Worm (Caenorhabditis elegans) whole organism, young adult: ENCODE data around the gene cyp-14A1.

Experiments
- B0019.2 ChIP-seq: fragments of 200-800 bp; sonication (Bioruptor generic); conservative IDR thresholded peaks from 2 replicates; pipeline ENCODE4 v1.3.6; 2022; ENCODE audit warnings: missing genetic modification reagents, missing genetic modification characterization, missing compliant biosample characterization
- B0035.1 ChIP-seq: sonication (generic microtip); optimal IDR thresholded peaks from 2 replicates; lab custom pipeline; 2016; ENCODE audit warnings: missing genetic modification characterization, mild to moderate bottlenecking, missing compliant biosample characterization, missing genotype, missing genetic modification reagents
- C17E4.6 ChIP-seq: fragments of 200-800 bp; sonication (Bioruptor generic); IDR thresholded peaks from 2 replicates; pipeline ENCODE4 v1.3.6; 2022; ENCODE audit warnings: missing genetic modification reagents, missing genetic modification characterization, missing compliant biosample characterization
- D2030.7 ChIP-seq: fragments of 200-800 bp; sonication (Bioruptor generic); IDR thresholded peaks from 2 replicates; pipeline ENCODE4 v1.3.6; 2022; ENCODE audit warnings: missing genetic modification reagents, missing genetic modification characterization, missing compliant biosample characterization
- F22D6.2 ChIP-seq: sonication (generic microtip); optimal IDR thresholded peaks from 2 replicates; lab custom pipeline; 2016; ENCODE audit warnings: mild to moderate bottlenecking, missing genetic modification characterization, missing compliant biosample characterization
- F52B5.7 ChIP-seq: sonication (generic microtip); optimal IDR thresholded peaks from 2 replicates; lab custom pipeline; 2016; ENCODE audit warnings: mild to moderate bottlenecking, missing genetic modification characterization, missing compliant biosample characterization
- K11D2.4 ChIP-seq: fragments of 200-800 bp; sonication (Bioruptor generic); IDR thresholded peaks from 2 replicates; pipeline ENCODE4 v1.3.6; 2022; ENCODE audit warnings: missing genetic modification reagents, missing genetic modification characterization, missing compliant biosample characterization
- K12H6.12 ChIP-seq: fragments of 200-800 bp; sonication (Bioruptor generic); optimal IDR thresholded peaks from 2 replicates; lab custom pipeline; 2018; ENCODE audit warnings: mild to moderate bottlenecking, missing genetic modification characterization, missing compliant biosample characterization
- T07F8.4 ChIP-seq: sonication (generic microtip); optimal IDR thresholded peaks from 2 replicates; lab custom pipeline; 2016; ENCODE audit warnings: mild to moderate bottlenecking, missing genetic modification characterization, moderate library complexity, missing compliant biosample characterization
- Y53G8AR.9 ChIP-seq: fragments of 200-800 bp; sonication (Bioruptor generic); conservative IDR thresholded peaks from 2 replicates; pipeline ENCODE4 v1.3.6; 2022; ENCODE audit warnings: missing genetic modification reagents, missing genetic modification characterization, missing compliant biosample characterization
- Y67H2A.10 ChIP-seq: fragments of 200-800 bp; sonication (Bioruptor generic); conservative IDR thresholded peaks from 2 replicates; pipeline ENCODE4 v1.3.6; 2022; ENCODE audit warnings: missing genetic modification reagents, missing genetic modification characterization, missing compliant biosample characterization
- Y95B8A.8 ChIP-seq: fragments of 200-800 bp; sonication (Bioruptor generic); IDR thresholded peaks from 2 replicates; pipeline ENCODE4 v1.3.6; 2022; ENCODE audit warnings: missing genetic modification reagents, missing genetic modification characterization, missing compliant biosample characterization
- akir-1 ChIP-seq: fragments of 200-800 bp; sonication (Bioruptor generic); optimal IDR thresholded peaks from 2 replicates; lab custom pipeline; 2018; ENCODE audit warnings: mild to moderate bottlenecking, missing genetic modification characterization, moderate library complexity, missing compliant biosample characterization
- ama-1 ChIP-seq, 3 experiments: fragments of 150-350 bp in 1 of 3; sonication (generic microtip) in 2 of 3; optimal IDR thresholded peaks; 2 replicates each; lab custom pipeline; 2014 to 2018; ENCODE audit warnings: missing biosample characterization in 2 of 3, missing genetic modification characterization in 2 of 3, missing genetic modification reagents in 2 of 3
- aptf-3 ChIP-seq: fragments of 200-800 bp; sonication (Bioruptor generic); IDR thresholded peaks from 2 replicates; pipeline ENCODE4 v1.3.6; 2022; ENCODE audit warnings: missing genetic modification characterization, missing compliant biosample characterization
- attf-5 ChIP-seq: fragments of 200-800 bp; sonication (Bioruptor generic); optimal IDR thresholded peaks from 2 replicates; lab custom pipeline; 2018; ENCODE audit warnings: mild to moderate bottlenecking, missing genetic modification characterization, missing compliant biosample characterization
- ceh-27 ChIP-seq: fragments of 200-800 bp; sonication (Bioruptor generic); optimal IDR thresholded peaks from 2 replicates; lab custom pipeline; 2018; ENCODE audit warnings: mild to moderate bottlenecking, missing genetic modification characterization, moderate library complexity, missing compliant biosample characterization
- ceh-40 ChIP-seq: fragments of 200-800 bp; sonication (Bioruptor generic); IDR thresholded peaks from 2 replicates; pipeline ENCODE4 v1.3.6; 2022; ENCODE audit warnings: missing genetic modification characterization, missing compliant biosample characterization
- die-1 ChIP-seq: sonication (generic microtip); optimal IDR thresholded peaks from 2 replicates; lab custom pipeline; 2016; ENCODE audit warnings: missing genotype, mild to moderate bottlenecking, missing genetic modification characterization, missing compliant biosample characterization
- dox-1 ChIP-seq: fragments of 200-800 bp; sonication (Bioruptor generic); IDR thresholded peaks from 2 replicates; pipeline ENCODE4 v1.3.6; 2022; ENCODE audit warnings: missing genetic modification reagents, missing genetic modification characterization, missing compliant biosample characterization
- dpff-1 ChIP-seq: sonication (generic microtip); optimal IDR thresholded peaks from 2 replicates; lab custom pipeline; 2017; ENCODE audit warnings: mild to moderate bottlenecking, missing genetic modification characterization, missing compliant biosample characterization
- efl-1 ChIP-seq: fragments of 150-350 bp; optimal IDR thresholded peaks from 2 replicates; lab custom pipeline; 2014; ENCODE audit warnings: missing biosample characterization, missing genetic modification reagents, missing genetic modification characterization
- egl-44 ChIP-seq: fragments of 200-800 bp; sonication (Bioruptor generic); IDR thresholded peaks from 2 replicates; pipeline ENCODE4 v1.3.6; 2022; ENCODE audit warnings: missing genetic modification reagents, missing genetic modification characterization, missing compliant biosample characterization
- gei-17 ChIP-seq: fragments of 200-800 bp; sonication (Bioruptor generic); optimal IDR thresholded peaks from 2 replicates; lab custom pipeline; 2018; ENCODE audit warnings: mild to moderate bottlenecking, missing genetic modification characterization, missing compliant biosample characterization
- him-1 ChIP-seq: sonication (generic microtip); optimal IDR thresholded peaks from 2 replicates; lab custom pipeline; 2016; ENCODE audit warnings: missing genotype, missing genetic modification reagents, missing genetic modification characterization, missing compliant biosample characterization
- hlh-12 ChIP-seq: sonication (generic microtip); optimal IDR thresholded peaks from 2 replicates; lab custom pipeline; 2016; ENCODE audit warnings: missing genetic modification characterization, missing compliant biosample characterization
- hmg-20 ChIP-seq: fragments of 200-800 bp; sonication (Bioruptor generic); IDR thresholded peaks from 2 replicates; pipeline ENCODE4 v1.3.6; 2022; ENCODE audit warnings: missing genetic modification reagents, missing genetic modification characterization, missing compliant biosample characterization
- hrde-1 ChIP-seq: sonication (generic microtip); optimal IDR thresholded peaks from 2 replicates; lab custom pipeline; 2016; ENCODE audit warnings: missing genetic modification characterization, mild to moderate bottlenecking, missing compliant biosample characterization, moderate library complexity, missing genotype, missing genetic modification reagents, borderline replicate concordance
- hsf-1 ChIP-seq: fragments of 200-800 bp; sonication (Bioruptor generic); IDR thresholded peaks from 2 replicates; pipeline ENCODE4 v1.3.6; 2022; ENCODE audit warnings: missing genetic modification reagents, missing genetic modification characterization, missing compliant biosample characterization
- lag-1 ChIP-seq: fragments of 200-800 bp; sonication (Bioruptor generic); IDR thresholded peaks from 2 replicates; pipeline ENCODE4 v1.3.6; 2022; ENCODE audit warnings: missing genetic modification reagents, missing genetic modification characterization, missing compliant biosample characterization
- lin-35 ChIP-seq, 3 experiments: fragments of 150-350 bp in 2 of 3; sonication (generic microtip) in 1 of 3; optimal IDR thresholded peaks; 2 replicates each; lab custom pipeline; 2014 to 2018; ENCODE audit warnings: missing biosample characterization in 3 of 3, missing genetic modification characterization in 3 of 3, missing genetic modification reagents in 3 of 3
- lin-40 ChIP-seq: sonication (generic microtip); optimal IDR thresholded peaks from 2 replicates; lab custom pipeline; 2016; ENCODE audit warnings: missing genetic modification characterization, mild to moderate bottlenecking, missing compliant biosample characterization, missing genotype, missing genetic modification reagents
- lir-1 ChIP-seq: fragments of 200-800 bp; sonication (Bioruptor generic); conservative IDR thresholded peaks from 2 replicates; pipeline ENCODE4 v1.3.6; 2022; ENCODE audit warnings: missing genetic modification reagents, missing genetic modification characterization, missing compliant biosample characterization
- lsl-1 ChIP-seq: fragments of 200-800 bp; sonication (Bioruptor generic); optimal IDR thresholded peaks from 2 replicates; lab custom pipeline; 2018; ENCODE audit warnings: mild to moderate bottlenecking, missing genetic modification characterization, moderate library complexity, missing compliant biosample characterization
- madf-8 ChIP-seq: fragments of 200-800 bp; sonication (Bioruptor generic); conservative IDR thresholded peaks from 2 replicates; pipeline ENCODE4 v1.3.6; 2022; ENCODE audit warnings: missing genetic modification reagents, missing genetic modification characterization, missing compliant biosample characterization
- mxl-1 ChIP-seq: sonication (generic microtip); optimal IDR thresholded peaks from 2 replicates; lab custom pipeline; 2016; ENCODE audit warnings: missing genetic modification characterization, missing compliant biosample characterization
- nfya-2 ChIP-seq: fragments of 200-800 bp; sonication (Bioruptor generic); IDR thresholded peaks from 2 replicates; pipeline ENCODE4 v1.3.6; 2022; ENCODE audit warnings: missing genetic modification reagents, missing genetic modification characterization, missing compliant biosample characterization
- nhr-80 ChIP-seq: sonication (generic microtip); optimal IDR thresholded peaks from 2 replicates; lab custom pipeline; 2016; ENCODE audit warnings: missing genetic modification characterization, missing compliant biosample characterization
- rec-8 ChIP-seq, 2 experiments: sonication (generic microtip); optimal IDR thresholded peaks; 2 replicates each; lab custom pipeline; 2016; ENCODE audit warnings: mild to moderate bottlenecking in 2 of 2, missing genetic modification characterization in 2 of 2, missing genetic modification reagents in 2 of 2, missing genotype in 2 of 2, missing biosample characterization in 1 of 2, missing compliant biosample characterization in 1 of 2, moderate library complexity in 1 of 2
- snpc-4 ChIP-seq, 5 experiments: fragments of 150-350 bp in 1 of 5; sonication (generic microtip) in 4 of 5; optimal IDR thresholded peaks; 2 replicates each; lab custom pipeline; 2014 to 2018; ENCODE audit warnings: missing genetic modification characterization in 5 of 5, missing biosample characterization in 3 of 5, antibody characterized with exemption in 2 of 5, mild to moderate bottlenecking in 2 of 5, missing compliant biosample characterization in 2 of 5, missing genotype in 2 of 5, moderate library complexity in 2 of 5, missing genetic modification reagents in 1 of 5
- somi-1 ChIP-seq: fragments of 200-800 bp; sonication (Bioruptor generic); optimal IDR thresholded peaks from 2 replicates; lab custom pipeline; 2018; ENCODE audit warnings: mild to moderate bottlenecking, missing genetic modification characterization, missing compliant biosample characterization
- unc-62 ChIP-seq: fragments of 150-350 bp; optimal IDR thresholded peaks from 2 replicates; lab custom pipeline; 2014; ENCODE audit warnings: missing biosample characterization, missing genetic modification reagents, missing genetic modification characterization
- zfh-2 ChIP-seq: fragments of 200-800 bp; sonication (Bioruptor generic); conservative IDR thresholded peaks from 2 replicates; pipeline ENCODE4 v1.3.6; 2022; ENCODE audit warnings: missing genetic modification reagents, missing genetic modification characterization, missing compliant biosample characterization
- ztf-25 ChIP-seq: fragments of 200-800 bp; sonication (Bioruptor generic); IDR thresholded peaks from 2 replicates; pipeline ENCODE4 v1.3.6; 2022; ENCODE audit warnings: missing genetic modification reagents, missing genetic modification characterization, missing compliant biosample characterization
- ztf-26 ChIP-seq: sonication (generic microtip); optimal IDR thresholded peaks from 2 replicates; lab custom pipeline; 2017; ENCODE audit warnings: missing genetic modification characterization, missing compliant biosample characterization
- ztf-3 ChIP-seq: fragments of 200-800 bp; sonication (Bioruptor generic); optimal IDR thresholded peaks from 2 replicates; lab custom pipeline; 2018; ENCODE audit warnings: mild to moderate bottlenecking, missing genetic modification characterization, missing compliant biosample characterization
- ztf-6 ChIP-seq: fragments of 200-800 bp; sonication (Bioruptor generic); IDR thresholded peaks from 2 replicates; pipeline ENCODE4 v1.3.6; 2022; ENCODE audit warnings: missing genetic modification reagents, missing genetic modification characterization, missing compliant biosample characterization

cyp-14A1 gene

ce11 chrX:13264550-13264949 is 2.6 kb downstream of the cyp-14A1 start:
- TF ChIP-seq snpc-4 (GFP tag; optimal IDR thresholded peaks at IDR 0.05; lab: Kevin White, UChicago) = no peak
- peak in 3 of 4 experiments; percentile 49 to 71 (median 71) for TF ChIP-seq snpc-4 (tag; optimal IDR thresholded peaks at IDR 0.05; lab: Kevin White, UChicago)
- TF ChIP-seq ceh-27 (GFP tag; lab: Kevin White, UChicago) = peak; percentile 45
- no peak for TF ChIP-seq ama-1 (optimal IDR thresholded peaks at IDR 0.05; lab: Kevin White, UChicago)
- TF ChIP-seq ama-1 (GFP tag; optimal IDR thresholded peaks at IDR 0.05; lab: Kevin White, UChicago) = no peak
- peak; percentile 63; the same call in 1 of the 2 replicates for TF ChIP-seq lir-1
- TF ChIP-seq B0035.1 (tag; lab: Kevin White, UChicago) = peak; percentile 53
- no peak; the same call in none of the 2 replicates for TF ChIP-seq dox-1 (GFP tag; lab: Robert Waterston, UW)
- 0 out of 2 replicates have a peak, but pooled peaks have one; percentile 38 for TF ChIP-seq Y53G8AR.9
- 0 out of 2 replicates have a peak, but pooled peaks have one; percentile 21 for TF ChIP-seq madf-8
- TF ChIP-seq zfh-2 (GFP tag; lab: Robert Waterston, UW) = no peak
- TF ChIP-seq hlh-12 (tag; lab: Kevin White, UChicago) = peak; percentile 41
- 0 out of 2 replicates have a peak, but pooled peaks have one; percentile 14 for TF ChIP-seq lag-1 (GFP tag; lab: Robert Waterston, UW)
- TF ChIP-seq rec-8 (tag; optimal IDR thresholded peaks at IDR 0.05; lab: Kevin White, UChicago) = peak; percentile 44 to 68
- peak; percentile 61 for TF ChIP-seq hrde-1 (tag; lab: Kevin White, UChicago)
- peak; percentile 89 for TF ChIP-seq die-1 (tag; lab: Kevin White, UChicago)
- no peak for TF ChIP-seq unc-62 (GFP tag; lab: Kevin White, UChicago)
- no peak for TF ChIP-seq lsl-1
- TF ChIP-seq attf-5 (GFP tag; lab: Kevin White, UChicago) = no peak
- peak in 1 of 3 experiments; percentile 20 for TF ChIP-seq lin-35 (GFP tag; optimal IDR thresholded peaks at IDR 0.05; lab: Kevin White, UChicago)
- TF ChIP-seq D2030.7 (GFP tag; lab: Robert Waterston, UW) = peak; percentile 54
- TF ChIP-seq somi-1 (GFP tag; lab: Kevin White, UChicago) = peak; percentile 55
- peak; percentile 76 for TF ChIP-seq lin-40 (tag; lab: Kevin White, UChicago)
- peak; percentile 79; the same call in 1 of the 2 replicates for TF ChIP-seq aptf-3 (GFP tag; lab: Robert Waterston, UW)
- peak; percentile 42 for TF ChIP-seq T07F8.4 (tag; lab: Kevin White, UChicago)
- no peak for TF ChIP-seq hsf-1 (GFP tag; lab: Robert Waterston, UW)
- TF ChIP-seq egl-44 = peak; percentile 83
- TF ChIP-seq gei-17 (GFP tag; lab: Kevin White, UChicago) = peak; percentile 60
- TF ChIP-seq ztf-26 (tag; lab: Kevin White, UChicago) = no peak
- no peak for TF ChIP-seq nfya-2 (GFP tag; lab: Robert Waterston, UW)
- TF ChIP-seq ztf-6 (GFP tag; lab: Robert Waterston, UW) = no peak
- peak; percentile 78 for TF ChIP-seq mxl-1
- peak; percentile 66 for TF ChIP-seq K11D2.4 (GFP tag; lab: Robert Waterston, UW)
- no peak for TF ChIP-seq efl-1
- peak; percentile 66; the same call in 1 of the 2 replicates for TF ChIP-seq ceh-40 (GFP tag; lab: Robert Waterston, UW)
- peak; percentile 33 for TF ChIP-seq F22D6.2 (tag; lab: Kevin White, UChicago)
- TF ChIP-seq nhr-80 (tag; lab: Kevin White, UChicago) = peak; percentile 34
- peak; percentile 39 for TF ChIP-seq K12H6.12 (tag; lab: Kevin White, UChicago)
- TF ChIP-seq F52B5.7 = peak; percentile 68
- peak; percentile 80; the same call in 1 of the 2 replicates for TF ChIP-seq ztf-25 (GFP tag; lab: Robert Waterston, UW)
- TF ChIP-seq hmg-20 (GFP tag; lab: Robert Waterston, UW) = peak; percentile 35; the same call in 1 of the 2 replicates
- TF ChIP-seq B0019.2 (GFP tag; lab: Robert Waterston, UW) = no peak
- TF ChIP-seq him-1 = peak; percentile 88
- TF ChIP-seq ztf-3 (GFP tag; lab: Kevin White, UChicago) = no peak
- TF ChIP-seq akir-1 (GFP tag; lab: Kevin White, UChicago) = no peak
- no peak for TF ChIP-seq dpff-1 (tag; lab: Kevin White, UChicago)
- no peak for TF ChIP-seq C17E4.6 (GFP tag; lab: Robert Waterston, UW)
- 0 out of 2 replicates have a peak, but pooled peaks have one; percentile 17 for TF ChIP-seq Y67H2A.10 (GFP tag; lab: Robert Waterston, UW)
- TF ChIP-seq Y95B8A.8 (GFP tag; lab: Robert Waterston, UW) = 0 out of 2 replicates have a peak, but pooled peaks have one; percentile 9
